Worm (Caenorhabditis elegans): Measurements from ENCODE around the gene bcl-11.

- TF ChIP-seq nhr-12 (tag; optimal IDR thresholded peaks at IDR 0.05) (no peak), ceh-43 (GFP tag; optimal IDR thresholded peaks at IDR 0.05) (no peak), pha-4 (tag; optimal IDR thresholded peaks at IDR 0.05) (no peak), flh-1 (GFP tag; optimal IDR thresholded peaks at IDR 0.05) (no peak), snpc-4 (tag; optimal IDR thresholded peaks at IDR 0.05) (no peak), nhr-28 (tag; optimal IDR thresholded peaks at IDR 0.05) (no peak), elt-3 (tag; optimal IDR thresholded peaks at IDR 0.05) (no peak), nhr-76 (tag; optimal IDR thresholded peaks at IDR 0.05) (no peak), ztf-11 (tag; optimal IDR thresholded peaks at IDR 0.05) (no peak), sptf-1 (tag; optimal IDR thresholded peaks at IDR 0.05) (no peak), blmp-1 (tag; optimal IDR thresholded peaks at IDR 0.05) (no peak), unc-62 (GFP tag; optimal IDR thresholded peaks at IDR 0.05) (no peak), elt-1 (tag; optimal IDR thresholded peaks at IDR 0.05; ENCODE audit: borderline replicate concordance, insufficient read depth) (no peak), lin-32 (GFP tag; optimal IDR thresholded peaks at IDR 0.05) (no peak)
Measured at ce11 chrV:6359522-6359921, 3.7 kb downstream of the bcl-11 start.

Measured in whole organism, mixed stage, embryonic.